Fruit fly (Drosophila melanogaster) S2 (cell line): ENCODE results near the gene CG46510.
"Not testable (repeated sequence)": the region's sequence is repeated elsewhere in the genome, so short reads cannot be mapped to it uniquely, and the experiment has no call there.

Source experiments
- CG8478 ChIP-seq: fragments of >200 bp; optimal IDR thresholded peaks from 2 replicates; lab custom pipeline; 2018
- CTCF ChIP-seq, 2 experiments: fragments of >200 bp; optimal IDR thresholded peaks; 2 replicates each; lab custom pipeline; 2018

dm6 chrX:22162623-22163022 is 14.7 kb upstream of the CG46510 start, which contains the start of gene CG46507:
- not testable (repeated sequence) for TF ChIP-seq CG8478 (lab: Kevin White, UChicago); CTCF (optimal IDR thresholded peaks at IDR 0.05; lab: Kevin White, UChicago)
